Worm (Caenorhabditis elegans) whole organism, L4 larva: ENCODE results near the gene F07A11.4.

Source experiments
- D1046.2 ChIP-seq: fragments of 200-800 bp; sonication (Bioruptor generic); IDR thresholded peaks from 2 replicates; pipeline ENCODE4 v1.3.6; 2022; ENCODE audit warnings: missing genetic modification characterization, missing compliant biosample characterization
- F26F4.8 ChIP-seq: fragments of 200-800 bp; sonication (Bioruptor generic); conservative IDR thresholded peaks from 2 replicates; pipeline ENCODE4 v1.3.6; 2022; ENCODE audit warnings: missing genetic modification characterization, missing compliant biosample characterization
- F49E8.2 ChIP-seq: sonication (generic microtip); optimal IDR thresholded peaks from 2 replicates; lab custom pipeline; 2016; ENCODE audit warnings: missing compliant biosample characterization, mild to moderate bottlenecking, missing genetic modification characterization, borderline replicate concordance
- R02D3.7 ChIP-seq: fragments of 150-350 bp; sonication (generic microtip); optimal IDR thresholded peaks from 3 replicates; lab custom pipeline; 2014; ENCODE audit warnings: missing biosample characterization, missing genetic modification characterization
- Y105C5A.15 ChIP-seq: fragments of 200-800 bp; sonication (Bioruptor generic); IDR thresholded peaks from 2 replicates; pipeline ENCODE4 v1.3.6; 2022; ENCODE audit warnings: missing genetic modification characterization, missing compliant biosample characterization
- Y5F2A.4 ChIP-seq: fragments of 200-800 bp; sonication (Bioruptor generic); optimal IDR thresholded peaks from 2 replicates; lab custom pipeline; 2018; ENCODE audit warnings: mild to moderate bottlenecking, missing genetic modification characterization, missing compliant biosample characterization
- Y75B8A.6 ChIP-seq: fragments of 200-800 bp; sonication (Bioruptor generic); IDR thresholded peaks from 2 replicates; pipeline ENCODE4 v1.3.6; 2022; ENCODE audit warnings: missing genetic modification reagents, missing genetic modification characterization, missing compliant biosample characterization
- ZK546.5 ChIP-seq, 2 experiments: sonication (generic microtip); optimal IDR thresholded peaks; 2 replicates each; lab custom pipeline; 2017; ENCODE audit warnings: missing biosample characterization in 2 of 2, missing genetic modification characterization in 2 of 2
- arid-1 ChIP-seq: fragments of 200-800 bp; sonication (Bioruptor generic); conservative IDR thresholded peaks from 2 replicates; pipeline ENCODE4 v1.3.6; 2022; ENCODE audit warnings: missing genetic modification reagents, missing genetic modification characterization, missing compliant biosample characterization
- ceh-32 ChIP-seq: sonication (generic microtip); optimal IDR thresholded peaks from 2 replicates; lab custom pipeline; 2016; ENCODE audit warnings: mild to moderate bottlenecking, missing genetic modification characterization, missing compliant biosample characterization; ENCODE audit not compliant: poor library complexity
- ceh-44 ChIP-seq: fragments of 200-800 bp; sonication (Bioruptor generic); IDR thresholded peaks from 2 replicates; pipeline ENCODE4 v1.3.6; 2022; ENCODE audit warnings: missing genetic modification reagents, missing genetic modification characterization, missing compliant biosample characterization
- ces-1 ChIP-seq: fragments of 150-350 bp; sonication (generic microtip); optimal IDR thresholded peaks from 4 replicates; lab custom pipeline; 2014; ENCODE audit warnings: missing biosample characterization, missing genetic modification reagents, missing genetic modification characterization
- ctbp-1 ChIP-seq: fragments of 200-800 bp; sonication (Bioruptor generic); IDR thresholded peaks from 2 replicates; pipeline ENCODE4 v1.3.6; 2022; ENCODE audit warnings: missing genetic modification reagents, missing genetic modification characterization, missing compliant biosample characterization
- daf-12 ChIP-seq: fragments of 150-350 bp; optimal IDR thresholded peaks from 2 replicates; lab custom pipeline; 2014; ENCODE audit warnings: missing biosample characterization, missing genetic modification reagents, missing genetic modification characterization
- daf-16 ChIP-seq, 3 experiments: sonication (generic microtip); optimal IDR thresholded peaks; 2 replicates each; lab custom pipeline; 2016 to 2017; ENCODE audit warnings: missing genetic modification characterization in 3 of 3, missing genetic modification reagents in 3 of 3, mild to moderate bottlenecking in 2 of 3, missing compliant biosample characterization in 2 of 3, missing biosample characterization in 1 of 3, moderate library complexity in 1 of 3
- daf-8 ChIP-seq: fragments of 200-800 bp; sonication (Bioruptor generic); IDR thresholded peaks from 2 replicates; pipeline ENCODE4 v1.3.6; 2022; ENCODE audit warnings: missing genetic modification characterization, missing compliant biosample characterization
- dmd-8 ChIP-seq: fragments of 200-800 bp; sonication (Bioruptor generic); IDR thresholded peaks from 2 replicates; pipeline ENCODE4 v1.3.6; 2022; ENCODE audit warnings: missing genetic modification characterization, missing compliant biosample characterization
- dmd-9 ChIP-seq: fragments of 200-800 bp; sonication (Bioruptor generic); IDR thresholded peaks from 2 replicates; pipeline ENCODE4 v1.3.6; 2022; ENCODE audit warnings: missing genetic modification reagents, missing genetic modification characterization, missing compliant biosample characterization
- duxl-1 ChIP-seq: sonication (generic microtip); optimal IDR thresholded peaks from 2 replicates; lab custom pipeline; 2016; ENCODE audit warnings: mild to moderate bottlenecking, missing genetic modification characterization, moderate library complexity, missing compliant biosample characterization; ENCODE audit not compliant: poor library complexity
- egl-27 ChIP-seq: sonication (generic microtip); optimal IDR thresholded peaks from 3 replicates; lab custom pipeline; 2017; ENCODE audit warnings: missing biosample characterization, missing genetic modification reagents, missing genetic modification characterization
- egl-43 ChIP-seq: fragments of 200-800 bp; sonication (Bioruptor generic); IDR thresholded peaks from 2 replicates; pipeline ENCODE4 v1.3.6; 2022; ENCODE audit warnings: missing genetic modification reagents, missing genetic modification characterization, missing compliant biosample characterization
- gei-8 ChIP-seq: fragments of 200-800 bp; sonication (Bioruptor generic); optimal IDR thresholded peaks from 2 replicates; lab custom pipeline; 2018; ENCODE audit warnings: mild to moderate bottlenecking, missing genetic modification characterization, missing compliant biosample characterization
- hlh-11 ChIP-seq: fragments of 200-800 bp; sonication (Bioruptor generic); optimal IDR thresholded peaks from 2 replicates; lab custom pipeline; 2018; ENCODE audit warnings: mild to moderate bottlenecking, missing genetic modification characterization, missing compliant biosample characterization
- hlh-30 ChIP-seq: sonication (generic microtip); optimal IDR thresholded peaks from 2 replicates; lab custom pipeline; 2017; ENCODE audit warnings: antibody characterized with exemption, mild to moderate bottlenecking, missing genetic modification characterization, missing compliant biosample characterization; ENCODE audit not compliant: insufficient read depth
- hmg-1.1 ChIP-seq: fragments of 200-800 bp; sonication (Bioruptor generic); IDR thresholded peaks from 2 replicates; pipeline ENCODE4 v1.3.6; 2022; ENCODE audit warnings: missing genetic modification reagents, missing genetic modification characterization, missing compliant biosample characterization
- jun-1 ChIP-seq: fragments of 150-350 bp; optimal IDR thresholded peaks from 2 replicates; lab custom pipeline; 2014; ENCODE audit warnings: missing biosample characterization, missing genetic modification reagents, missing genetic modification characterization
- lin-38 ChIP-seq: fragments of 200-800 bp; sonication (Bioruptor generic); IDR thresholded peaks from 2 replicates; pipeline ENCODE4 v1.3.6; 2022; ENCODE audit warnings: missing genetic modification reagents, missing genetic modification characterization, missing compliant biosample characterization
- lin-39 ChIP-seq: fragments of 150-350 bp; optimal IDR thresholded peaks from 2 replicates; lab custom pipeline; 2014; ENCODE audit warnings: missing biosample characterization, missing genetic modification reagents, missing genetic modification characterization
- lsy-2 ChIP-seq, 2 experiments: fragments of 150-350 bp in 1 of 2; sonication (generic microtip) in 1 of 2; optimal IDR thresholded peaks; 2 replicates each; lab custom pipeline; 2014 to 2017; ENCODE audit warnings: missing biosample characterization in 2 of 2, missing genetic modification characterization in 2 of 2
- mdl-1 ChIP-seq, 2 experiments: fragments of 150-350 bp in 1 of 2; sonication (generic microtip) in 1 of 2; optimal IDR thresholded peaks; 2 replicates each; lab custom pipeline; 2014 to 2017; ENCODE audit warnings: missing biosample characterization in 2 of 2, missing genetic modification characterization in 2 of 2
- mep-1 ChIP-seq: fragments of 150-350 bp; sonication (generic microtip); optimal IDR thresholded peaks from 3 replicates; lab custom pipeline; 2014; ENCODE audit warnings: missing biosample characterization, missing genetic modification characterization
- mes-2 ChIP-seq: sonication (generic microtip); optimal IDR thresholded peaks from 2 replicates; lab custom pipeline; 2016; ENCODE audit warnings: missing genotype, mild to moderate bottlenecking, missing genetic modification characterization, missing compliant biosample characterization; ENCODE audit not compliant: poor library complexity, severe bottlenecking
- nhr-102 ChIP-seq: sonication (generic microtip); optimal IDR thresholded peaks from 2 replicates; lab custom pipeline; 2016; ENCODE audit warnings: mild to moderate bottlenecking, missing genetic modification characterization, moderate library complexity, missing compliant biosample characterization
- nhr-41 ChIP-seq: fragments of 200-800 bp; sonication (Bioruptor generic); IDR thresholded peaks from 2 replicates; pipeline ENCODE4 v1.3.6; 2022; ENCODE audit warnings: missing genetic modification reagents, missing genetic modification characterization, missing compliant biosample characterization
- nhr-77 ChIP-seq: fragments of 150-350 bp; optimal IDR thresholded peaks from 2 replicates; lab custom pipeline; 2014; ENCODE audit warnings: missing biosample characterization, missing genetic modification characterization
- saeg-2 ChIP-seq: fragments of 200-800 bp; sonication (Bioruptor generic); IDR thresholded peaks from 2 replicates; pipeline ENCODE4 v1.3.6; 2022; ENCODE audit warnings: missing genetic modification reagents, missing genetic modification characterization, missing compliant biosample characterization
- snpc-4 ChIP-seq: fragments of 150-350 bp; optimal IDR thresholded peaks from 2 replicates; lab custom pipeline; 2014; ENCODE audit warnings: missing biosample characterization, missing genetic modification characterization
- spr-3 ChIP-seq: fragments of 200-800 bp; sonication (Bioruptor generic); optimal IDR thresholded peaks from 2 replicates; lab custom pipeline; 2018; ENCODE audit warnings: mild to moderate bottlenecking, missing genetic modification characterization, missing compliant biosample characterization
- tag-97 ChIP-seq: fragments of 200-800 bp; sonication (Bioruptor generic); IDR thresholded peaks from 2 replicates; pipeline ENCODE4 v1.3.6; 2022; ENCODE audit warnings: missing genetic modification characterization, missing compliant biosample characterization
- unc-39 ChIP-seq: sonication (generic microtip); optimal IDR thresholded peaks from 2 replicates; lab custom pipeline; 2017; ENCODE audit warnings: missing biosample characterization, missing genetic modification characterization
- unc-62 ChIP-seq, 3 experiments: fragments of 150-350 bp in 1 of 3; sonication (generic microtip); optimal IDR thresholded peaks in 2 of 3; peaks in 1 of 3; 1 replicate in 1 of 3; 2 replicates in 2 of 3; lab custom pipeline; 2014 to 2017; ENCODE audit warnings: missing biosample characterization in 3 of 3, missing genetic modification characterization in 3 of 3, missing genetic modification reagents in 3 of 3, missing genotype in 1 of 3
- zag-1 ChIP-seq: fragments of 150-350 bp; optimal IDR thresholded peaks from 2 replicates; lab custom pipeline; 2014; ENCODE audit warnings: missing biosample characterization, missing genetic modification characterization
- zfp-2 ChIP-seq: sonication (generic microtip); optimal IDR thresholded peaks from 2 replicates; lab custom pipeline; 2016; ENCODE audit warnings: mild to moderate bottlenecking, missing genetic modification characterization, missing compliant biosample characterization
- ztf-11 ChIP-seq: fragments of 150-350 bp; optimal IDR thresholded peaks from 2 replicates; lab custom pipeline; 2014; ENCODE audit warnings: missing biosample characterization, missing genetic modification characterization
- ztf-7 ChIP-seq: fragments of 150-350 bp; optimal IDR thresholded peaks from 2 replicates; lab custom pipeline; 2014; ENCODE audit warnings: missing biosample characterization, missing genetic modification characterization

The F07A11.4 gene

DNA sequence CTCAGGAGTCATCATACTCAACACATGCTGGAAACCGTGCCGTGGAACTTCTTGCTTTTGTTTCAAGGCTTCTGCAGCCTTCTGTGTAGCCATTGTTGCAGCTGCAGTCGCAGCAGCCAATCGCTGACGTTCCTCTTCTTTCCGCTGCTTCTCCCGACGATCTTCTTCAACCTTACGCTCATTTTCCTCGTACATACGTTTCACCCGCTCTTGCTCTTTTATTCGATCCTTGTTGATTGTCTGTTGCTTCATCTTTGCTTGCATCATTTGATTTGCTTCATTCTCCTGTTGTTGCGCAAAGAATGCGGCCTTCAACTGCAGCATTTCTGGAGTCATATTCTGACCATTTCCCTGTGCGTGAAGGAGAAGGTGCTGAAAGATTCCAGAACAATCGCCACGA lies 21.8 kb downstream of the F07A11.4 start:
- TF ChIP-seq F26F4.8 (0 out of 2 replicates have a peak, but pooled peaks have one; percentile 24), unc-62 (GFP tag; optimal IDR thresholded peaks at IDR 0.05 in 1 of 2; lab: Kevin White, UChicago) (peak in 1 of 2 experiments; percentile 91), unc-62 (tag; optimal IDR thresholded peaks at IDR 0.05; lab: Kevin White, UChicago) (no peak), ztf-7 (tag; lab: Kevin White, UChicago) (no peak), lin-38 (GFP tag; lab: Robert Waterston, UW) (no peak)

- TF ChIP-seq dmd-9 (GFP tag; lab: Robert Waterston, UW): no peak
- peak in 1 of 2 experiments; percentile 91 for TF ChIP-seq unc-62 (GFP tag; optimal IDR thresholded peaks at IDR 0.05 in 1 of 2; lab: Kevin White, UChicago)
- TF ChIP-seq unc-62 (tag; optimal IDR thresholded peaks at IDR 0.05; lab: Kevin White, UChicago): no peak
- no peak for TF ChIP-seq spr-3 (GFP tag; lab: Kevin White, UChicago)
- TF ChIP-seq zag-1: no peak
- no peak for TF ChIP-seq gei-8 (GFP tag; lab: Kevin White, UChicago)
- no peak for TF ChIP-seq Y105C5A.15 (GFP tag; lab: Robert Waterston, UW)
- TF ChIP-seq Y75B8A.6 (GFP tag; lab: Robert Waterston, UW): no peak
Measured at ce11 chrII:11627904-11628303, 27.1 kb downstream of the F07A11.4 start.

DNA sequence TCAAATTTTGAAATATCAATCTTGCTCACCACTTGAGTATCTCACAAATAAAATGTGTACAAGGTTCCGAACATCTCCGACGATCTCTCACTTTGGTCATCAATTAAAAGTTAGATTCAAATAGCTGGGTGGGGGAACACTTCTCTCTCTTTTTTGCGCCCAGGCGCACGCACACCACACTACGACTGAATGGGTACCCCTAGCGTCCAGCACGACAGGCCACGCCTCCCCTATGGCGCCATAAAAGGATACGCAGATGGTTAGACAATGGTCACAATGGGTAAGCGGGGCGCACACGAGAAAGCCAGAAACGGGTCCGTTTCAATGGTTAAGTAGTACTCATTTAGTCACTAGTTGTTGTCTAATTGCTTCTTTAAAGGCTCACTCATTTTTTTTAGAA lies 29.1 kb downstream of the F07A11.4 start:
- TF ChIP-seq ces-1 (no peak), ctbp-1 (0 out of 2 replicates have a peak, but pooled peaks have one; percentile 27), hlh-30 (tag; lab: Kevin White, UChicago) (peak; percentile 28), nhr-41 (no peak), ceh-32 (tag; lab: Kevin White, UChicago) (no peak), hlh-11 (tag; lab: Kevin White, UChicago) (peak; percentile 1), Y5F2A.4 (GFP tag; lab: Kevin White, UChicago) (no peak), nhr-102 (tag; lab: Kevin White, UChicago) (no peak), zfp-2 (tag; lab: Kevin White, UChicago) (no peak), nhr-77 (no peak), daf-12 (no peak), D1046.2 (GFP tag; lab: Robert Waterston, UW) (no peak), snpc-4 (tag; lab: Kevin White, UChicago) (no peak), R02D3.7 (no peak), saeg-2 (no peak), Y105C5A.15 (GFP tag; lab: Robert Waterston, UW) (no peak), duxl-1 (no peak), mes-2 (peak; percentile 21), F49E8.2 (tag; lab: Kevin White, UChicago) (no peak), tag-97 (GFP tag; lab: Robert Waterston, UW) (no peak), unc-62 (GFP tag; optimal IDR thresholded peaks at IDR 0.05 in 1 of 2; lab: Kevin White, UChicago) (peak in 1 of 2 experiments; percentile 86), unc-62 (tag; optimal IDR thresholded peaks at IDR 0.05; lab: Kevin White, UChicago) (no peak), ceh-44 (GFP tag; lab: Robert Waterston, UW) (no peak), arid-1 (GFP tag; lab: Robert Waterston, UW) (no peak), mep-1 (peak; percentile 41), hmg-1.1 (GFP tag; lab: Robert Waterston, UW) (peak; percentile 60), egl-27 (tag; lab: Kevin White, UChicago) (no peak), daf-16 (GFP tag; optimal IDR thresholded peaks at IDR 0.05; lab: Kevin White, UChicago) (no peak), daf-16 (tag; optimal IDR thresholded peaks at IDR 0.05; lab: Kevin White, UChicago) (no peak), dmd-8 (no peak), daf-8 (GFP tag; lab: Robert Waterston, UW) (no peak), ZK546.5 (tag; optimal IDR thresholded peaks at IDR 0.05; lab: Kevin White, UChicago) (no peak), lsy-2 (tag; optimal IDR thresholded peaks at IDR 0.05; lab: Kevin White, UChicago) (no peak), ztf-11 (tag; lab: Kevin White, UChicago) (no peak), mdl-1 (tag; optimal IDR thresholded peaks at IDR 0.05; lab: Kevin White, UChicago) (peak in 1 of 2 experiments; percentile 10), unc-39 (tag; lab: Kevin White, UChicago) (no peak), lin-39 (tag; lab: Kevin White, UChicago) (no peak), jun-1 (no peak), egl-43 (no peak)
- TF ChIP-seq, all 104 proteins: peak for 8
